Fruit fly (Drosophila melanogaster) whole organism, prepupa: Measurements from ENCODE around the gene Gasp.
A peak's percentile ranks its signal among the peaks of the same experiment; 100 is the strongest.

ENCODE experiments used
- Blimp-1 ChIP-seq: fragments of 200-800 bp; sonication (Bioruptor generic); optimal IDR thresholded peaks from 3 replicates; lab custom pipeline; 2017; ENCODE audit warnings: missing biosample characterization, missing genetic modification characterization, mild to moderate bottlenecking, moderate library complexity, missing genetic modification reagents
- CG10631 ChIP-seq: fragments of 200-800 bp; sonication (Bioruptor generic); optimal IDR thresholded peaks from 2 replicates; lab custom pipeline; 2016; ENCODE audit warnings: missing biosample characterization, missing genetic modification characterization
- CG10669 ChIP-seq: fragments of 200-800 bp; sonication (Bioruptor generic); optimal IDR thresholded peaks from 3 replicates; lab custom pipeline; 2018; ENCODE audit warnings: missing biosample characterization, mild to moderate bottlenecking, missing genetic modification characterization, moderate library complexity
- CG11294 ChIP-seq: fragments of 200-800 bp; sonication (Bioruptor generic); IDR thresholded peaks from 2 replicates; pipeline ENCODE4 v1.3.6; 2022; ENCODE audit warnings: missing biosample characterization, missing genetic modification characterization
- CG11762 ChIP-seq: fragments of 200-800 bp; sonication (Bioruptor generic); optimal IDR thresholded peaks from 3 replicates; lab custom pipeline; 2016; ENCODE audit warnings: missing biosample characterization, missing genetic modification characterization; ENCODE audit not compliant: insufficient read depth
- CG11902 ChIP-seq: fragments of 200-800 bp; sonication (Bioruptor generic); optimal IDR thresholded peaks from 3 replicates; lab custom pipeline; 2016; ENCODE audit warnings: missing biosample characterization, missing genetic modification characterization
- CG15336 ChIP-seq: fragments of 200-800 bp; sonication (Bioruptor generic); IDR thresholded peaks from 2 replicates; pipeline ENCODE4 v1.3.6; 2022; ENCODE audit warnings: missing biosample characterization, missing genetic modification characterization
- CG31627 ChIP-seq: fragments of 200-800 bp; sonication (Bioruptor generic); optimal IDR thresholded peaks from 3 replicates; lab custom pipeline; 2016; ENCODE audit warnings: missing biosample characterization, missing genetic modification characterization
- CG34406 ChIP-seq: fragments of 200-800 bp; sonication (Bioruptor generic); optimal IDR thresholded peaks from 3 replicates; lab custom pipeline; 2016; ENCODE audit warnings: missing biosample characterization, missing genetic modification characterization
- CG3919 ChIP-seq: fragments of 200-800 bp; sonication (Bioruptor generic); optimal IDR thresholded peaks from 3 replicates; lab custom pipeline; 2016; ENCODE audit warnings: missing biosample characterization, missing genetic modification characterization
- CG4318 ChIP-seq: fragments of 200-800 bp; sonication (Bioruptor generic); optimal IDR thresholded peaks from 3 replicates; lab custom pipeline; 2017; ENCODE audit warnings: missing biosample characterization, mild to moderate bottlenecking, missing genetic modification characterization
- CG6163 ChIP-seq: fragments of 200-800 bp; sonication (Bioruptor generic); IDR thresholded peaks from 3 replicates; pipeline ENCODE4 v1.3.6; 2022; ENCODE audit warnings: missing biosample characterization, missing genetic modification characterization
- CG6276 ChIP-seq: fragments of 200-800 bp; sonication (Bioruptor generic); optimal IDR thresholded peaks from 2 replicates; lab custom pipeline; 2017; ENCODE audit warnings: missing biosample characterization, mild to moderate bottlenecking, missing genetic modification characterization
- CG6808 ChIP-seq: fragments of 200-800 bp; sonication (Bioruptor generic); optimal IDR thresholded peaks from 3 replicates; lab custom pipeline; 2017; ENCODE audit warnings: missing biosample characterization, missing genetic modification characterization, mild to moderate bottlenecking, moderate library complexity, missing genetic modification reagents
- CG6854 ChIP-seq: fragments of 200-800 bp; sonication (Bioruptor generic); optimal IDR thresholded peaks from 2 replicates; lab custom pipeline; 2017; ENCODE audit warnings: missing biosample characterization, mild to moderate bottlenecking, missing genetic modification characterization
- CG8119 ChIP-seq: fragments of 200-800 bp; sonication (Bioruptor generic); IDR thresholded peaks from 3 replicates; pipeline ENCODE4 v1.3.6; 2022; ENCODE audit warnings: missing biosample characterization, missing genetic modification characterization
- Eip75B ChIP-seq: fragments of 200-800 bp; sonication (Bioruptor generic); optimal IDR thresholded peaks from 3 replicates; lab custom pipeline; 2016; ENCODE audit warnings: missing biosample characterization, missing genetic modification characterization
- Eip78C ChIP-seq: fragments of 200-800 bp; sonication (Bioruptor generic); peaks from one replicate; lab custom pipeline; 2016; ENCODE audit warnings: missing biosample characterization, missing genetic modification characterization
- Eip93F ChIP-seq: fragments of 200-800 bp; sonication (Bioruptor generic); optimal IDR thresholded peaks from 2 replicates; lab custom pipeline; 2016; ENCODE audit warnings: missing biosample characterization, mild to moderate bottlenecking, missing genetic modification characterization
- Ets21C ChIP-seq: fragments of 200-800 bp; sonication (Bioruptor generic); optimal IDR thresholded peaks from 3 replicates; lab custom pipeline; 2016; ENCODE audit warnings: missing biosample characterization, missing genetic modification characterization
- Gug ChIP-seq: fragments of 200-800 bp; sonication (Bioruptor generic); IDR thresholded peaks from 2 replicates; pipeline ENCODE4 v1.3.6; 2022; ENCODE audit warnings: missing biosample characterization, missing genetic modification characterization
- Hr38 ChIP-seq: sonication (Bioruptor generic); optimal IDR thresholded peaks from 2 replicates; lab custom pipeline; 2016; ENCODE audit warnings: missing biosample characterization, missing genetic modification characterization
- Hr39 ChIP-seq: fragments of 200-800 bp; sonication (Bioruptor generic); optimal IDR thresholded peaks from 2 replicates; lab custom pipeline; 2016; ENCODE audit warnings: missing biosample characterization, missing genetic modification characterization
- Hr4 ChIP-seq: fragments of 200-800 bp; sonication (Bioruptor generic); optimal IDR thresholded peaks from 3 replicates; lab custom pipeline; 2016; ENCODE audit warnings: missing biosample characterization, missing genetic modification characterization
- Lpt ChIP-seq: fragments of 200-800 bp; sonication (Bioruptor generic); optimal IDR thresholded peaks from 3 replicates; lab custom pipeline; 2016; ENCODE audit warnings: missing biosample characterization, missing genetic modification characterization
- Met ChIP-seq: fragments of 200-800 bp; sonication (Bioruptor generic); optimal IDR thresholded peaks from 3 replicates; lab custom pipeline; 2016; ENCODE audit warnings: missing biosample characterization, missing genetic modification characterization
- OdsH ChIP-seq: fragments of 200-800 bp; sonication (Bioruptor generic); optimal IDR thresholded peaks from 3 replicates; lab custom pipeline; 2016; ENCODE audit warnings: missing biosample characterization, missing genetic modification characterization
- Sox102F ChIP-seq: fragments of 200-800 bp; sonication (Bioruptor generic); optimal IDR thresholded peaks from 2 replicates; lab custom pipeline; 2016; ENCODE audit warnings: missing biosample characterization, mild to moderate bottlenecking, missing genetic modification characterization
- Sox14 ChIP-seq: fragments of 200-800 bp; sonication (Bioruptor generic); optimal IDR thresholded peaks from 3 replicates; lab custom pipeline; 2016; ENCODE audit warnings: missing biosample characterization, missing genetic modification characterization
- Sox15 ChIP-seq: fragments of 200-800 bp; sonication (Bioruptor generic); optimal IDR thresholded peaks from 3 replicates; lab custom pipeline; 2016; ENCODE audit warnings: missing biosample characterization, missing genetic modification characterization
- achi ChIP-seq: fragments of 200-800 bp; sonication (Bioruptor generic); optimal IDR thresholded peaks from 3 replicates; lab custom pipeline; 2016; ENCODE audit warnings: missing biosample characterization, missing genetic modification characterization
- dac ChIP-seq: fragments of 200-800 bp; sonication (Bioruptor generic); optimal IDR thresholded peaks from 2 replicates; lab custom pipeline; 2017; ENCODE audit warnings: missing biosample characterization, mild to moderate bottlenecking, missing genetic modification characterization
- eg ChIP-seq: fragments of 200-800 bp; sonication (Bioruptor generic); IDR thresholded peaks from 3 replicates; pipeline ENCODE4 v1.3.6; 2022; ENCODE audit warnings: missing biosample characterization, missing genetic modification characterization
- esn ChIP-seq: fragments of 200-800 bp; sonication (Bioruptor generic); optimal IDR thresholded peaks from 2 replicates; lab custom pipeline; 2016; ENCODE audit warnings: missing biosample characterization, mild to moderate bottlenecking, missing genetic modification characterization, moderate library complexity
- fd59A ChIP-seq: fragments of 200-800 bp; sonication (Bioruptor generic); optimal IDR thresholded peaks from 2 replicates; lab custom pipeline; 2017; ENCODE audit warnings: missing biosample characterization, mild to moderate bottlenecking, missing genetic modification characterization, missing genetic modification reagents
- fkh ChIP-seq: fragments of 200-800 bp; sonication (Bioruptor generic); optimal IDR thresholded peaks from 3 replicates; lab custom pipeline; 2017; ENCODE audit warnings: missing biosample characterization, mild to moderate bottlenecking, missing genetic modification characterization, moderate library complexity
- net ChIP-seq: fragments of 200-800 bp; sonication (Bioruptor generic); optimal IDR thresholded peaks from 3 replicates; lab custom pipeline; 2016; ENCODE audit warnings: missing biosample characterization, missing genetic modification characterization
- pdm3 ChIP-seq: fragments of 200-800 bp; sonication (Bioruptor generic); optimal IDR thresholded peaks from 3 replicates; lab custom pipeline; 2016; ENCODE audit warnings: missing biosample characterization, missing genetic modification characterization
- salr ChIP-seq, 2 experiments: fragments of 200-800 bp; sonication (Bioruptor generic); optimal IDR thresholded peaks; 3 replicates each; lab custom pipeline; 2016 to 2018; ENCODE audit warnings: missing biosample characterization in 2 of 2, missing genetic modification characterization in 2 of 2, mild to moderate bottlenecking in 1 of 2
- spab ChIP-seq: fragments of 200-800 bp; sonication (Bioruptor generic); optimal IDR thresholded peaks from 2 replicates; lab custom pipeline; 2017; ENCODE audit warnings: missing biosample characterization, mild to moderate bottlenecking, missing genetic modification characterization, missing genetic modification reagents
- ss ChIP-seq, 2 experiments: fragments of 200-800 bp; sonication (Bioruptor generic); optimal IDR thresholded peaks; 2 replicates in 1 of 2; 3 replicates in 1 of 2; lab custom pipeline; 2017 to 2018; ENCODE audit warnings: mild to moderate bottlenecking in 2 of 2, missing biosample characterization in 2 of 2, missing genetic modification characterization in 2 of 2, moderate library complexity in 1 of 2
- svp ChIP-seq: fragments of 200-800 bp; sonication (Bioruptor generic); peaks from one replicate; lab custom pipeline; 2016; ENCODE audit warnings: missing biosample characterization, missing genetic modification characterization
- topi ChIP-seq: fragments of 200-800 bp; sonication (Bioruptor generic); optimal IDR thresholded peaks from 3 replicates; lab custom pipeline; 2016; ENCODE audit warnings: missing biosample characterization, missing genetic modification characterization
- vri ChIP-seq: fragments of 200-800 bp; sonication (Bioruptor generic); optimal IDR thresholded peaks from 3 replicates; lab custom pipeline; 2016; ENCODE audit warnings: missing biosample characterization, mild to moderate bottlenecking, missing genetic modification characterization

Gene Gasp

dm6 chr3R:6112252-6112995 lies 11.7 kb upstream of the Gasp start, which contains the start of gene Obp83g (continued):
- TF ChIP-seq CG11762 = peak; percentile 64
- peak; percentile 92 for TF ChIP-seq vri (GFP tag; lab: Kevin White, UChicago)
- TF ChIP-seq salr (GFP tag; optimal IDR thresholded peaks at IDR 0.05; lab: Kevin White, UChicago) = peak; percentile 8 to 58
- TF ChIP-seq CG6808 = peak; percentile 84
- peak; percentile 54 for TF ChIP-seq dac (GFP tag; lab: Kevin White, UChicago)
- TF ChIP-seq esn (GFP tag; lab: Kevin White, UChicago) = peak; percentile 83
- peak; percentile 69 for TF ChIP-seq Ets21C (GFP tag; lab: Kevin White, UChicago)
- TF ChIP-seq CG8119 (GFP tag; lab: Robert Waterston, UW) = peak; percentile 83
- TF ChIP-seq CG6276 (GFP tag; lab: Kevin White, UChicago) = peak; percentile 77
- peak; percentile 58; the same call in 2 of the 3 replicates for TF ChIP-seq eg (GFP tag; lab: Robert Waterston, UW)
- TF ChIP-seq achi (GFP tag; lab: Kevin White, UChicago) = peak; percentile 80
- TF ChIP-seq Blimp-1 (GFP tag; lab: Kevin White, UChicago) = peak; percentile 42
- peak; percentile 85 for TF ChIP-seq Met (GFP tag; lab: Kevin White, UChicago)
- peak; percentile 79 for TF ChIP-seq fd59A (GFP tag; lab: Kevin White, UChicago)
- peak; percentile 74 for TF ChIP-seq CG10669 (GFP tag; lab: Kevin White, UChicago)
- peak; percentile 69 for TF ChIP-seq Sox15 (GFP tag; lab: Kevin White, UChicago)
- TF ChIP-seq spab (GFP tag; lab: Kevin White, UChicago) = peak; percentile 79
- TF ChIP-seq OdsH = peak; percentile 75
- TF ChIP-seq CG34406 (GFP tag; lab: Kevin White, UChicago) = peak; percentile 81
- peak; percentile 78 for TF ChIP-seq CG15336 (GFP tag; lab: Robert Waterston, UW)
- TF ChIP-seq ss (GFP tag; optimal IDR thresholded peaks at IDR 0.05; lab: Kevin White, UChicago) = peak; percentile 69 to 80
- no peak for TF ChIP-seq Eip93F (GFP tag; lab: Kevin White, UChicago)
- TF ChIP-seq pdm3 (GFP tag; lab: Kevin White, UChicago) = peak; percentile 79
- TF ChIP-seq topi (GFP tag; lab: Kevin White, UChicago) = peak; percentile 72
- TF ChIP-seq Lpt = peak; percentile 72
- peak; percentile 72 for TF ChIP-seq CG3919 (GFP tag; lab: Kevin White, UChicago)
- peak; percentile 85 for TF ChIP-seq Sox14 (GFP tag; lab: Kevin White, UChicago)
- peak; percentile 71 for TF ChIP-seq CG11902 (GFP tag; lab: Kevin White, UChicago)
- TF ChIP-seq, all 60 proteins: peak for 55

DNA sequence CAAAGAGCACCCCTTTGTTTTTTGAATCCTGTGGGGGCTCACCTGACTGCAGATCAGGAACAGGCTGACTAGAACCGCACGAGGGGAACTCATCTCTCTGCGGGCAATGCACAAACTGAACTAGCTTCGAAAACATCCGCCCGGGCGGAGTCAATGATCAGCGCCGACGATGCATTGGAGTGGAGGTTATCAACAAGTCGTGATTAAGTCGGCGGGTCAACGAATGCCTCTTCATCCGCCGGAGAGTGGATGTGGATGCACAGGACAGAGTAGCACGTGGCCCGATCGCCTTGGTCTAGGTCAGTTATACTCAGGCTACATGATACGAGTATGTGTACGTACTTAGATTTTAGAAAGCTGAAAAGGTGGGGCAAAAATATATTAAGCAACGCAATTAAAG lies 10.2 kb upstream of the Gasp start, which contains the start of gene Obp83ef:
Obp83ef (minus strand) TSS at position 119 of the 400 bp plus-strand sequence.
- no peak for TF ChIP-seq fkh (GFP tag; lab: Kevin White, UChicago)
- no peak for TF ChIP-seq CG6808
- no peak for TF ChIP-seq Sox14 (GFP tag; lab: Kevin White, UChicago)
- no peak for TF ChIP-seq Hr4 (GFP tag; lab: Kevin White, UChicago)
- no peak for TF ChIP-seq CG31627 (GFP tag; lab: Kevin White, UChicago)
- TF ChIP-seq Gug (GFP tag; lab: Robert Waterston, UW) = no peak
- TF ChIP-seq svp (GFP tag; lab: Kevin White, UChicago) = peak; percentile 100
- TF ChIP-seq CG6854 = no peak
- no peak for TF ChIP-seq Hr39

DNA sequence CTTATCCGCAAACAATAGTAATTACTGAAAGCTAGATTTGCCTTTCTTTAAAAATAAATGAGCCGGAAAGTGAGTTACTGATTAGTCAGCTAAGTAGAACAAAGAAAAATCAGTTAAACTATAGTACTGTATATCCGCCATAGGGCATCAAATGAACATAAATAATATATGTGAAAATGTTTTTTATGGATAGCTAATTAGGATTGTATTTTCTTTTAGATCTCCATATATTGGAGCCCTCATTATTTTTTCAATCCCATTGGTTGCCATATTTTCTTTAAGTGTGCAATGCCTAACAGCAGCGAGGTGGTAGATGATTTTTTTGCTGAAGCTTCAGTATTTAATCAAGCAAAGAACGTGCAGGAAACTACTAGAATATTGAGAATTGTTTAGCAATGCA lies 7.1 kb upstream of the Gasp start, which contains the start of gene Obp83cd:
Obp83cd (plus strand) TSS at position 343 of the 400 bp plus-strand sequence.
- TF ChIP-seq OdsH (peak; percentile 38), Sox14 (GFP tag; lab: Kevin White, UChicago) (peak; percentile 48), CG6163 (GFP tag; lab: Robert Waterston, UW) (peak; percentile 46; the same call in 1 of the 3 replicates), pdm3 (GFP tag; lab: Kevin White, UChicago) (peak; percentile 48), CG10669 (GFP tag; lab: Kevin White, UChicago) (peak; percentile 42), dac (GFP tag; lab: Kevin White, UChicago) (no peak), CG11294 (GFP tag; lab: Robert Waterston, UW) (0 out of 2 replicates have a peak, but pooled peaks have one; percentile 24), CG15336 (GFP tag; lab: Robert Waterston, UW) (peak; percentile 48), topi (GFP tag; lab: Kevin White, UChicago) (no peak), spab (GFP tag; lab: Kevin White, UChicago) (peak; percentile 13), Hr38 (GFP tag; lab: Kevin White, UChicago) (no peak), net (GFP tag; lab: Kevin White, UChicago) (peak; percentile 30), Sox102F (no peak), CG4318 (peak; percentile 23), Eip78C (GFP tag; lab: Kevin White, UChicago) (peak; percentile 76), salr (GFP tag; optimal IDR thresholded peaks at IDR 0.05; lab: Kevin White, UChicago) (peak in 1 of 2 experiments; percentile 5), CG11762 (no peak), CG10631 (GFP tag; lab: Kevin White, UChicago) (peak; percentile 9), CG6276 (GFP tag; lab: Kevin White, UChicago) (peak; percentile 58), Ets21C (GFP tag; lab: Kevin White, UChicago) (no peak), Gug (GFP tag; lab: Robert Waterston, UW) (0 out of 2 replicates have a peak, but pooled peaks have one; percentile 44), Blimp-1 (GFP tag; lab: Kevin White, UChicago) (no peak), Eip75B (GFP tag; lab: Kevin White, UChicago) (peak; percentile 1), CG3919 (GFP tag; lab: Kevin White, UChicago) (peak; percentile 21)
